Fruit fly (Drosophila melanogaster) whole organism, wandering third instar larva: ENCODE results near the gene cic.
A peak's percentile ranks its signal among the peaks of the same experiment; 100 is the strongest.

Experiments
- Abd-B ChIP-seq: fragments of >200 bp; optimal IDR thresholded peaks from 2 replicates; lab custom pipeline; 2017; ENCODE audit warnings: missing biosample characterization, missing genetic modification characterization
- CG32264 ChIP-seq: fragments of 200-800 bp; sonication (Bioruptor generic); optimal IDR thresholded peaks from 2 replicates; lab custom pipeline; 2016; ENCODE audit warnings: missing biosample characterization, missing genetic modification characterization
- CG9705 ChIP-seq: fragments of 200-800 bp; sonication (Bioruptor generic); optimal IDR thresholded peaks from 2 replicates; lab custom pipeline; 2018; ENCODE audit warnings: missing biosample characterization, mild to moderate bottlenecking, missing genetic modification characterization
- CrebA ChIP-seq: fragments of 200-800 bp; sonication (Bioruptor generic); optimal IDR thresholded peaks from 2 replicates; lab custom pipeline; 2016; ENCODE audit warnings: missing biosample characterization, mild to moderate bottlenecking, missing genetic modification characterization, borderline replicate concordance
- Dfd ChIP-seq: fragments of >200 bp; optimal IDR thresholded peaks from 2 replicates; lab custom pipeline; 2017; ENCODE audit warnings: missing biosample characterization, missing genetic modification characterization
- Dif ChIP-seq: fragments of 200-275, 200-300 bp; sonication (Bioruptor generic); optimal IDR thresholded peaks from 2 replicates; lab custom pipeline; 2018; ENCODE audit warnings: missing biosample characterization, missing genetic modification characterization; ENCODE audit not compliant: partially characterized antibody
- GATAd ChIP-seq: sonication (Bioruptor generic); optimal IDR thresholded peaks from 2 replicates; lab custom pipeline; 2016; ENCODE audit warnings: missing biosample characterization, missing genetic modification characterization
- HLH106 ChIP-seq: fragments of 200-800 bp; optimal IDR thresholded peaks from 3 replicates; lab custom pipeline; 2019; ENCODE audit warnings: missing biosample characterization, mild to moderate bottlenecking, missing genetic modification characterization, moderate library complexity
- Hnf4 ChIP-seq: fragments of 200-800 bp; sonication (Bioruptor generic); optimal IDR thresholded peaks from 2 replicates; lab custom pipeline; 2016; ENCODE audit warnings: missing biosample characterization, mild to moderate bottlenecking, missing genetic modification characterization
- Hr78 ChIP-seq: fragments of >200 bp; optimal IDR thresholded peaks from 2 replicates; lab custom pipeline; 2017; ENCODE audit warnings: missing biosample characterization, missing genetic modification characterization
- Hr83 ChIP-seq: fragments of 200-300 bp; sonication (Bioruptor generic); optimal IDR thresholded peaks from 2 replicates; lab custom pipeline; 2016; ENCODE audit warnings: missing biosample characterization, mild to moderate bottlenecking, missing genetic modification characterization, moderate library complexity; ENCODE audit not compliant: poor library complexity, severe bottlenecking
- Jra ChIP-seq: sonication (Bioruptor generic); optimal IDR thresholded peaks from 2 replicates; lab custom pipeline; 2016; ENCODE audit warnings: missing biosample characterization, missing genetic modification characterization
- Mio ChIP-seq: sonication (Bioruptor generic); optimal IDR thresholded peaks from 2 replicates; lab custom pipeline; 2016; ENCODE audit warnings: missing biosample characterization, missing genetic modification characterization
- Myc ChIP-seq: fragments of >200 bp; optimal IDR thresholded peaks from 2 replicates; lab custom pipeline; 2017
- N ChIP-seq: fragments of >200 bp; optimal IDR thresholded peaks from 2 replicates; lab custom pipeline; 2018; ENCODE audit warnings: missing biosample characterization, missing external identifiers, missing genetic modification characterization
- OdsH ChIP-seq: fragments of 200-800 bp; sonication (Bioruptor generic); optimal IDR thresholded peaks from 2 replicates; lab custom pipeline; 2016; ENCODE audit warnings: missing biosample characterization, mild to moderate bottlenecking, missing genetic modification characterization
- Rel ChIP-seq, 2 experiments: fragments of 200-800 bp; sonication (Bioruptor generic) in 1 of 2; optimal IDR thresholded peaks; 2 replicates in 1 of 2; 3 replicates in 1 of 2; lab custom pipeline; 2016 to 2019; ENCODE audit warnings: mild to moderate bottlenecking in 2 of 2, missing biosample characterization in 2 of 2, missing genetic modification characterization in 2 of 2, moderate library complexity in 1 of 2
- Sp1 ChIP-seq: fragments of 200-800 bp; sonication (Bioruptor generic); optimal IDR thresholded peaks from 3 replicates; lab custom pipeline; 2019; ENCODE audit warnings: missing biosample characterization, mild to moderate bottlenecking, missing genetic modification characterization, moderate library complexity
- Vsx2 ChIP-seq: fragments of 200-300, 225-300 bp; sonication (Bioruptor generic); optimal IDR thresholded peaks from 2 replicates; lab custom pipeline; 2018; ENCODE audit warnings: missing biosample characterization, missing genetic modification characterization; ENCODE audit not compliant: partially characterized antibody
- br ChIP-seq: fragments of 200-800 bp; sonication (Bioruptor generic); optimal IDR thresholded peaks from 2 replicates; lab custom pipeline; 2016; ENCODE audit warnings: missing biosample characterization, missing genetic modification characterization
- brk ChIP-seq: fragments of 200-800 bp; sonication (Bioruptor generic); optimal IDR thresholded peaks from 2 replicates; lab custom pipeline; 2016; ENCODE audit warnings: missing biosample characterization, mild to moderate bottlenecking, missing genetic modification characterization
- dl ChIP-seq, 2 experiments: fragments of 175-275, 200-275 bp in 1 of 2; fragments of 200-275 bp in 1 of 2; sonication (Bioruptor generic); optimal IDR thresholded peaks; lab custom pipeline; 2018; ENCODE audit warnings: mild to moderate bottlenecking in 2 of 2, missing biosample characterization in 2 of 2, missing genetic modification characterization in 2 of 2, moderate library complexity in 2 of 2; ENCODE audit not compliant: partially characterized antibody in 2 of 2, insufficient read depth in 1 of 2
- dmrt93B ChIP-seq: fragments of 200-800 bp; sonication (Bioruptor generic); optimal IDR thresholded peaks from 2 replicates; lab custom pipeline; 2018; ENCODE audit warnings: missing biosample characterization, mild to moderate bottlenecking, missing genetic modification characterization
- dsf ChIP-seq: sonication (Bioruptor generic); optimal IDR thresholded peaks from 2 replicates; lab custom pipeline; 2016; ENCODE audit warnings: missing biosample characterization, missing genetic modification characterization, borderline replicate concordance
- ey ChIP-seq: fragments of 200-800 bp; sonication (Bioruptor generic); optimal IDR thresholded peaks from 2 replicates; lab custom pipeline; 2016; ENCODE audit warnings: missing biosample characterization, missing genetic modification characterization
- foxo ChIP-seq, 2 experiments: fragments of 200-800 bp; sonication (Bioruptor generic); optimal IDR thresholded peaks; 2 replicates in 1 of 2; 3 replicates in 1 of 2; lab custom pipeline; 2016 to 2017; ENCODE audit warnings: missing biosample characterization in 2 of 2, missing genetic modification characterization in 2 of 2
- fru ChIP-seq: fragments of 200-800 bp; sonication (Bioruptor generic); optimal IDR thresholded peaks from 3 replicates; lab custom pipeline; 2016; ENCODE audit warnings: missing biosample characterization, mild to moderate bottlenecking, missing genetic modification characterization
- h ChIP-seq: fragments of 200-800 bp; sonication (Bioruptor generic); optimal IDR thresholded peaks from 3 replicates; lab custom pipeline; 2016; ENCODE audit warnings: missing biosample characterization, mild to moderate bottlenecking, missing genetic modification characterization
- jim ChIP-seq: fragments of 175-275, 200-325 bp; sonication (Bioruptor generic); optimal IDR thresholded peaks from 2 replicates; lab custom pipeline; 2016; ENCODE audit warnings: missing biosample characterization, mild to moderate bottlenecking, missing genetic modification characterization
- lola ChIP-seq: fragments of >200 bp; optimal IDR thresholded peaks from 2 replicates; lab custom pipeline; 2017; ENCODE audit warnings: missing biosample characterization, missing genetic modification characterization
- pan ChIP-seq: fragments of >200 bp; optimal IDR thresholded peaks from 2 replicates; lab custom pipeline; 2017
- psq ChIP-seq: fragments of 200-800 bp; sonication (Bioruptor generic); optimal IDR thresholded peaks from 3 replicates; lab custom pipeline; 2017; ENCODE audit warnings: missing biosample characterization, mild to moderate bottlenecking, missing genetic modification characterization, moderate library complexity
- rgr ChIP-seq: fragments of 200-800 bp; sonication (Bioruptor generic); optimal IDR thresholded peaks from 3 replicates; lab custom pipeline; 2016; ENCODE audit warnings: missing biosample characterization, mild to moderate bottlenecking, missing genetic modification characterization
- sage ChIP-seq: fragments of 200-800 bp; sonication (Bioruptor generic); optimal IDR thresholded peaks from 2 replicates; lab custom pipeline; 2016; ENCODE audit warnings: missing biosample characterization, mild to moderate bottlenecking, missing genetic modification characterization
- sv ChIP-seq: fragments of 200-800 bp; sonication (Bioruptor generic); optimal IDR thresholded peaks from 3 replicates; lab custom pipeline; 2016; ENCODE audit warnings: missing biosample characterization, missing genetic modification characterization
- tai ChIP-seq: sonication (Bioruptor generic); optimal IDR thresholded peaks from 2 replicates; lab custom pipeline; 2016; ENCODE audit warnings: missing biosample characterization, missing genetic modification characterization
- usp ChIP-seq: fragments of >200 bp; optimal IDR thresholded peaks from 2 replicates; lab custom pipeline; 2017; ENCODE audit warnings: missing biosample characterization, missing genetic modification characterization
- woc ChIP-seq: sonication (Bioruptor generic); optimal IDR thresholded peaks from 2 replicates; lab custom pipeline; 2016; ENCODE audit warnings: missing biosample characterization, mild to moderate bottlenecking, missing genetic modification characterization

The cic gene

DNA sequence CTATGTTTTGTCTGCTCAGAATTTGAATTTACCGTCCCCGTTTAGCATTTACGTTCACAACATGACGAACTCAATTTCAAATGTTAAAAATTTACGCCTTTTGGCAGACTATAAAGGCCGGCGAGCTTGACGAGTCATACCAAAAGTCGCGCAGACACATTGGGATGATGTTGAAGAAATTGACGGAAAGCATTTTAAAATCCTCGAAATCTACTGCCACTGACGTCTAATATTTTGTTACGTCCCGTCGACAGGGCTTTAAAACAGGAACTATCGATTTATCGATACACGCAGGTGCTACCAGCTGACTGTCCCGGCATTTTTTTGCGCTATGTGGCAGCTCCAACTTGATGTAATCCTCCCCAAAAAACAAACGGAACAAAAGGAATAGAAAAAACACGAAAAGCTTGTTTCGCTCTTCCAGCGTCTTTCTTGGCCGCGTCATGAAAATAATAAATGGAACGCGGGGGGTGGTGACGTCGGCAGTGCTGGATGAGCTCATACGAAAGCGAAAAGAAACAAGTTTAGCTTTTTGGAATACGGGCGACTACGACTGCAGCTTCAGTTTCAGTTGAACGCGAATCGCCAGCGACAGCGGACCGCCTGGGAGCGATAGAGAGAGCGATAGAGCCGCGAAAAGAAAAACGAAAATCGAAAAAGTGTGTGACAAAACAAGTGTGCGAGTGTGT lies 56.5 kb downstream of the cic start, which contains the start of gene Orp8:
Gene Orp8 (plus strand): TSS at position 373 of the 689 bp plus-strand sequence.
- TF ChIP-seq sage = peak; percentile 44
- peak; percentile 44 for TF ChIP-seq fru (GFP tag; lab: Kevin White, UChicago)
- peak; percentile 87 for TF ChIP-seq Dif
- no peak for TF ChIP-seq h (GFP tag; lab: Kevin White, UChicago)
- TF ChIP-seq GATAd (GFP tag; lab: Kevin White, UChicago) = no peak
- no peak for TF ChIP-seq pan
- TF ChIP-seq N (GFP tag; lab: Kevin White, UChicago) = no peak
- no peak for TF ChIP-seq dsf (GFP tag; lab: Kevin White, UChicago)
- no peak for TF ChIP-seq ey (GFP tag; lab: Kevin White, UChicago)
- no peak for TF ChIP-seq Myc (lab: Kevin White, UChicago)
- TF ChIP-seq Mio = peak; percentile 30
- TF ChIP-seq tai (GFP tag; lab: Kevin White, UChicago) = no peak
- no peak for TF ChIP-seq Abd-B (GFP tag; lab: Kevin White, UChicago)
- TF ChIP-seq OdsH = no peak
- no peak for TF ChIP-seq usp
- no peak for TF ChIP-seq dmrt93B (GFP tag; lab: Kevin White, UChicago)
- peak; percentile 90 for TF ChIP-seq Jra (GFP tag; lab: Kevin White, UChicago)
- TF ChIP-seq Rel (GFP tag; optimal IDR thresholded peaks at IDR 0.05; lab: Kevin White, UChicago) = peak; percentile 64
- peak; percentile 53 for TF ChIP-seq Rel (tag; optimal IDR thresholded peaks at IDR 0.05; lab: Kevin White, UChicago)
- TF ChIP-seq Dfd = no peak
- peak; percentile 66 for TF ChIP-seq psq
- TF ChIP-seq rgr (GFP tag; lab: Kevin White, UChicago) = peak; percentile 22
- TF ChIP-seq sv = no peak
- no peak for TF ChIP-seq br
- TF ChIP-seq brk (GFP tag; lab: Kevin White, UChicago) = peak; percentile 6
- TF ChIP-seq Hr78 (GFP tag; lab: Kevin White, UChicago) = no peak
- TF ChIP-seq Vsx2 = peak; percentile 93
- peak; percentile 91 for TF ChIP-seq jim (GFP tag; lab: Kevin White, UChicago)
- TF ChIP-seq Hnf4 (GFP tag; lab: Kevin White, UChicago) = peak; percentile 15
- peak; percentile 32 to 71 for TF ChIP-seq dl (GFP tag; optimal IDR thresholded peaks at IDR 0.05; lab: Kevin White, UChicago; ENCODE audit: insufficient read depth in 1 of 2, partially characterized antibody in 2 of 2)
- TF ChIP-seq foxo (GFP tag; optimal IDR thresholded peaks at IDR 0.05; lab: Kevin White, UChicago) = peak in 1 of 2 experiments; percentile 40
- TF ChIP-seq lola (GFP tag; lab: Kevin White, UChicago) = no peak
- TF ChIP-seq CrebA = peak; percentile 82
- TF ChIP-seq CG9705 (GFP tag; lab: Kevin White, UChicago) = no peak
- peak; percentile 29 for TF ChIP-seq woc (GFP tag; lab: Kevin White, UChicago)
- no peak for TF ChIP-seq CG32264 (GFP tag; lab: Kevin White, UChicago)
- no peak for TF ChIP-seq HLH106 (tag; lab: Kevin White, UChicago)
- TF ChIP-seq Hr83 (GFP tag; lab: Kevin White, UChicago) = peak; percentile 60
- TF ChIP-seq Sp1 (GFP tag; lab: Kevin White, UChicago) = peak; percentile 72

- no peak for TF ChIP-seq pan
- TF ChIP-seq OdsH = peak; percentile 26
- peak; percentile 14 for TF ChIP-seq ey (GFP tag; lab: Kevin White, UChicago)
- TF ChIP-seq lola (GFP tag; lab: Kevin White, UChicago) = no peak
- TF ChIP-seq N (GFP tag; lab: Kevin White, UChicago) = peak; percentile 49
- TF ChIP-seq sv = no peak
- no peak for TF ChIP-seq woc (GFP tag; lab: Kevin White, UChicago)
- no peak for TF ChIP-seq tai (GFP tag; lab: Kevin White, UChicago)
- no peak for TF ChIP-seq Dif
- no peak for TF ChIP-seq br
- TF ChIP-seq rgr (GFP tag; lab: Kevin White, UChicago) = no peak
- TF ChIP-seq h (GFP tag; lab: Kevin White, UChicago) = peak; percentile 40
- TF ChIP-seq Hr83 (GFP tag; lab: Kevin White, UChicago) = no peak
- TF ChIP-seq Mio = no peak
- TF ChIP-seq Hr78 (GFP tag; lab: Kevin White, UChicago) = no peak
- no peak for TF ChIP-seq usp
- no peak for TF ChIP-seq Vsx2
- no peak for TF ChIP-seq dmrt93B (GFP tag; lab: Kevin White, UChicago)
- no peak for TF ChIP-seq Rel (GFP tag; optimal IDR thresholded peaks at IDR 0.05; lab: Kevin White, UChicago)
- no peak for TF ChIP-seq Rel (tag; optimal IDR thresholded peaks at IDR 0.05; lab: Kevin White, UChicago)
- TF ChIP-seq fru (GFP tag; lab: Kevin White, UChicago) = peak; percentile 26
- no peak for TF ChIP-seq dl (GFP tag; optimal IDR thresholded peaks at IDR 0.05; lab: Kevin White, UChicago; ENCODE audit: insufficient read depth in 1 of 2, partially characterized antibody in 2 of 2)
- no peak for TF ChIP-seq GATAd (GFP tag; lab: Kevin White, UChicago)
- peak; percentile 50 for TF ChIP-seq Dfd
- TF ChIP-seq CG9705 (GFP tag; lab: Kevin White, UChicago) = no peak
- no peak for TF ChIP-seq Abd-B (GFP tag; lab: Kevin White, UChicago)
- TF ChIP-seq Jra (GFP tag; lab: Kevin White, UChicago) = no peak
- TF ChIP-seq foxo (GFP tag; optimal IDR thresholded peaks at IDR 0.05; lab: Kevin White, UChicago) = peak in 1 of 2 experiments; percentile 6
- TF ChIP-seq psq = no peak
- peak; percentile 52 for TF ChIP-seq CrebA
- TF ChIP-seq Hnf4 (GFP tag; lab: Kevin White, UChicago) = no peak
- TF ChIP-seq jim (GFP tag; lab: Kevin White, UChicago) = no peak
- TF ChIP-seq CG32264 (GFP tag; lab: Kevin White, UChicago) = no peak
- TF ChIP-seq HLH106 (tag; lab: Kevin White, UChicago) = no peak
- TF ChIP-seq dsf (GFP tag; lab: Kevin White, UChicago) = no peak
- no peak for TF ChIP-seq brk (GFP tag; lab: Kevin White, UChicago)
- no peak for TF ChIP-seq Myc (lab: Kevin White, UChicago)
- TF ChIP-seq Sp1 (GFP tag; lab: Kevin White, UChicago) = no peak
These were observed 57.3 kb downstream of the cic start for dm6 chr3R:20309661-20310497.
